Fruit fly (Drosophila melanogaster) whole organism, adult: ENCODE data around the gene CG33552.

Experiments
- CG11617 ChIP-seq: fragments of 200-800 bp; sonication (Bioruptor generic); optimal IDR thresholded peaks from 2 replicates; lab custom pipeline; 2017; ENCODE audit warnings: mild to moderate bottlenecking, missing biosample characterization, missing genetic modification reagents, missing genetic modification characterization
- CG12768 ChIP-seq: fragments of 200-800 bp; sonication (Bioruptor generic); optimal IDR thresholded peaks from 2 replicates; lab custom pipeline; 2017; ENCODE audit warnings: missing biosample characterization, missing genetic modification characterization, mild to moderate bottlenecking, moderate library complexity, missing genetic modification reagents
- CG14711 ChIP-seq: fragments of 200-800 bp; sonication (Bioruptor generic); optimal IDR thresholded peaks from 2 replicates; lab custom pipeline; 2018; ENCODE audit warnings: missing biosample characterization, mild to moderate bottlenecking, missing genetic modification characterization, moderate library complexity
- CG1620 ChIP-seq: fragments of 200-800 bp; sonication (Bioruptor generic); optimal IDR thresholded peaks from 2 replicates; lab custom pipeline; 2016; ENCODE audit warnings: missing biosample characterization, missing genetic modification characterization
- CG33017 ChIP-seq: fragments of 200-800 bp; sonication (Bioruptor generic); optimal IDR thresholded peaks from 2 replicates; lab custom pipeline; 2018; ENCODE audit warnings: missing biosample characterization, mild to moderate bottlenecking, missing genetic modification characterization, moderate library complexity
- CG5204 ChIP-seq: fragments of 200-800 bp; sonication (Bioruptor generic); optimal IDR thresholded peaks from 2 replicates; lab custom pipeline; 2016; ENCODE audit warnings: missing biosample characterization, missing genetic modification characterization
- CG7045 ChIP-seq: fragments of 200-800 bp; sonication (Bioruptor generic); optimal IDR thresholded peaks from 2 replicates; lab custom pipeline; 2017; ENCODE audit warnings: missing biosample characterization, mild to moderate bottlenecking, missing genetic modification characterization
- CG7101 ChIP-seq: fragments of 200-800 bp; sonication (Bioruptor generic); optimal IDR thresholded peaks from 2 replicates; lab custom pipeline; 2018; ENCODE audit warnings: missing biosample characterization, mild to moderate bottlenecking, missing genetic modification characterization, moderate library complexity
- Clk ChIP-seq: fragments of 200-800 bp; sonication (Bioruptor generic); optimal IDR thresholded peaks from 2 replicates; lab custom pipeline; 2017; ENCODE audit warnings: missing biosample characterization, missing genetic modification characterization
- Crg-1 ChIP-seq: fragments of 200-800 bp; sonication (Bioruptor generic); optimal IDR thresholded peaks from 2 replicates; lab custom pipeline; 2016; ENCODE audit warnings: missing biosample characterization, missing genetic modification characterization
- Hr96 ChIP-seq: fragments of 200-800 bp; sonication (Bioruptor generic); optimal IDR thresholded peaks from 2 replicates; lab custom pipeline; 2016; ENCODE audit warnings: missing biosample characterization, missing genetic modification characterization
- Mnt ChIP-seq: fragments of 200-800 bp; sonication (Bioruptor generic); optimal IDR thresholded peaks from 2 replicates; lab custom pipeline; 2016; ENCODE audit warnings: missing biosample characterization, mild to moderate bottlenecking, missing genetic modification characterization
- bab1 ChIP-seq: fragments of 200-800 bp; sonication (Bioruptor generic); optimal IDR thresholded peaks from 3 replicates; lab custom pipeline; 2019; ENCODE audit warnings: missing biosample characterization, mild to moderate bottlenecking, missing genetic modification characterization, moderate library complexity
- cic ChIP-seq: fragments of 200-800 bp; sonication (Bioruptor generic); optimal IDR thresholded peaks from 2 replicates; lab custom pipeline; 2017; ENCODE audit warnings: missing biosample characterization, mild to moderate bottlenecking, missing genetic modification characterization, moderate library complexity
- cnc ChIP-seq, 2 experiments: fragments of >200 bp; optimal IDR thresholded peaks; 2 replicates each; lab custom pipeline; 2017
- kay ChIP-seq: fragments of 200-800 bp; sonication (Bioruptor generic); peaks from one replicate; lab custom pipeline; 2016; ENCODE audit warnings: missing biosample characterization, missing genetic modification characterization, borderline replicate concordance
- ovo ChIP-seq: fragments of 200-800 bp; sonication (Bioruptor generic); optimal IDR thresholded peaks from 2 replicates; lab custom pipeline; 2016; ENCODE audit warnings: missing biosample characterization, missing genetic modification characterization
- pad ChIP-seq: fragments of 200-800 bp; sonication (Bioruptor generic); optimal IDR thresholded peaks from 3 replicates; lab custom pipeline; 2017; ENCODE audit warnings: missing biosample characterization, missing genetic modification characterization, mild to moderate bottlenecking, moderate library complexity, missing genetic modification reagents
- tj ChIP-seq: fragments of 200-800 bp; sonication (Bioruptor generic); optimal IDR thresholded peaks from 3 replicates; lab custom pipeline; 2017; ENCODE audit warnings: missing biosample characterization, mild to moderate bottlenecking, missing genetic modification characterization, moderate library complexity
- toe ChIP-seq: fragments of 200-800 bp; sonication (Bioruptor generic); optimal IDR thresholded peaks from 2 replicates; lab custom pipeline; 2016; ENCODE audit warnings: missing biosample characterization, missing genetic modification characterization

The CG33552 gene

DNA sequence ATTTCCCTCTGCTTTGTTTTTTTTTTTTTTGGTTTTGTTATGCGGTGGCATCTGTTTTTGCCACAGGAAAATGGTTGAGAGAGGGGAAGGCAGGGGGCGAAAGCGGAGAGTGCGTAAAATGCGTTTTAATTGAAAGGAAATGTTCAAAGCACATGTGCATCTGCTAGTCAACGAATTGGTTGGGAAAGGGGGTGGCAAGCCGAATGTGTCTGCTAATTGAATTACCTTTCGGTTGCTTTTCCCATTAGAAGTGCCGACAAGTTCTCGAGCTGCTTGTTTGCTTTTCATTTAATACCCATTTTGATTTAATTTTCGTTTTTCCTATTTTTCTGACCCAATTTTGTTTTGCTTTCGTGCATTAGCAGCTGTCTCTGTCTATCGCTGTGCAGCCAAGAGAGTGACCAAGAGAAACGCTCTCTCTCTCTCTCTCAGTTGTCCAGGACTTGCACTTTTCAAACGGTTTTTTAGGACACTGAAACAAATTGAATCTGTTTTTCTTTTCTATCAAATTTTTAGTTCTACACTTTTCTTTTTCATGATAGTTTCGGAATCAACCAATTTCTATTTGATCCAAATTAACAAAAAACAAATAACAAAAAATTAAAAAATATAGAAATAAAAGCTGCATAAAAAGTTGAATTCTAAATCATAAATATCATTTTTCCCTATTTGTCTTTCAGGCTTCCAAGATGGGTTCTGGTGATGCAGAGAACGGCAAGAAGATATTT, 36.3 kb downstream of the CG33552 start:
- TF ChIP-seq ovo (GFP tag; lab: Kevin White, UChicago), result no peak
- TF ChIP-seq CG14711 (tag; lab: Kevin White, UChicago), result no peak
- no peak for TF ChIP-seq pad (GFP tag; lab: Kevin White, UChicago)
- no peak for TF ChIP-seq Hr96 (GFP tag; lab: Kevin White, UChicago)
- TF ChIP-seq Clk (GFP tag; lab: Kevin White, UChicago), result no peak
- no peak for TF ChIP-seq cic (GFP tag; lab: Kevin White, UChicago)
- TF ChIP-seq CG12768 (GFP tag; lab: Kevin White, UChicago), result no peak
- TF ChIP-seq CG33017, result no peak
- no peak for TF ChIP-seq CG7045
- TF ChIP-seq kay (GFP tag; lab: Kevin White, UChicago), result no peak
- no peak for TF ChIP-seq bab1 (GFP tag; lab: Kevin White, UChicago)

DNA sequence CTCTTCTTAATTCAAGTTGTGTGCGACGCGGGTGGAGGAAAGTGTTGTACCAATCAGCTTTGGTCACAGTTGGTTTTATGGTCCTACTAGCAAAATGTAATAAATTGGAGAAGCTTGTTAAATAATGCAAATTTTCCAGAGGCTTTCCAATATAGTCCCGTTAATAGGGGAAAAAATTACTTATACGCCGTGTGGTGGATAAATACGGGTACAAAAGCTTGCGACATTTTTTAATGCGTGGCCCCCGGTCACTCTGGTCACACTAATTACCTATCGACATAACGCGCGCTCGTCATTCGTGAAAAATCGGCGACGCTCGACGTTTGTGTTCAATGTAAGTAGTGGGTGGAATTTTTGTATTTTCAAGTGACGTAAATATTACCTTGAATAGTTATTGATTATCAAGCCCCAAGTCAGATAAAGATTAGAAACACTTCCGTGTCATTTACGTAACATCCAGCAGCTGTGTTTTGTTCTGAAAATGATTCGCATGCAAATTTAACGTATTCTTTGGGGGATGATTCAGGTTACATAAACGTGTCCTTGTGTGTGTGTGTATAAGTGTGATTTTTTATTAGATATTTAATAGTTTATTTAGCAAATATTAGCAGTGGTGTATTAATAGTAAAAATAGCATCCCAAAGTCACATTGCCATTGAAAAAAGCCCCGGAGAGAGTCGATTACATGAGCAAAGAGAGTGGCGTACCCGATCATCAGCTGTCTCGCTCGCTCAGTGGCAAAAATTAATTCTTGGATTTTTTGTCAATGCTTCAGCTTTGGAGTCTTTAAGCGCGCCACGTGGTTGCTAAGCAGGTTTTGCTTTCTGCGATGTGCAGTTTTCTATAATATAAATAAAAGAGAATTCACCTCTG, 37.6 kb downstream of the CG33552 start, which contains the start of gene Cyt-c-p:
Cyt-c-p (plus strand) TSS at position 290 of the 873 bp plus-strand sequence.
- TF ChIP-seq kay (GFP tag; lab: Kevin White, UChicago) (peak; percentile 69), CG11617 (peak; percentile 58), CG12768 (GFP tag; lab: Kevin White, UChicago) (no peak), CG1620 (GFP tag; lab: Kevin White, UChicago) (peak; percentile 47), tj (GFP tag; lab: Kevin White, UChicago) (peak; percentile 52), CG7045 (no peak), cnc (optimal IDR thresholded peaks at IDR 0.05; lab: Kevin White, UChicago) (no peak), CG5204 (GFP tag; lab: Kevin White, UChicago) (no peak), ovo (GFP tag; lab: Kevin White, UChicago) (peak; percentile 18), cic (GFP tag; lab: Kevin White, UChicago) (peak; percentile 73), Mnt (GFP tag; lab: Kevin White, UChicago) (peak; percentile 43), CG33017 (peak; percentile 27), CG14711 (tag; lab: Kevin White, UChicago) (peak; percentile 0), toe (GFP tag; lab: Kevin White, UChicago) (no peak), Crg-1 (peak; percentile 6), bab1 (GFP tag; lab: Kevin White, UChicago) (peak; percentile 69), CG7101 (tag; lab: Kevin White, UChicago) (peak; percentile 54), Clk (GFP tag; lab: Kevin White, UChicago) (no peak), pad (GFP tag; lab: Kevin White, UChicago) (peak; percentile 86), Hr96 (GFP tag; lab: Kevin White, UChicago) (peak; percentile 25)

DNA sequence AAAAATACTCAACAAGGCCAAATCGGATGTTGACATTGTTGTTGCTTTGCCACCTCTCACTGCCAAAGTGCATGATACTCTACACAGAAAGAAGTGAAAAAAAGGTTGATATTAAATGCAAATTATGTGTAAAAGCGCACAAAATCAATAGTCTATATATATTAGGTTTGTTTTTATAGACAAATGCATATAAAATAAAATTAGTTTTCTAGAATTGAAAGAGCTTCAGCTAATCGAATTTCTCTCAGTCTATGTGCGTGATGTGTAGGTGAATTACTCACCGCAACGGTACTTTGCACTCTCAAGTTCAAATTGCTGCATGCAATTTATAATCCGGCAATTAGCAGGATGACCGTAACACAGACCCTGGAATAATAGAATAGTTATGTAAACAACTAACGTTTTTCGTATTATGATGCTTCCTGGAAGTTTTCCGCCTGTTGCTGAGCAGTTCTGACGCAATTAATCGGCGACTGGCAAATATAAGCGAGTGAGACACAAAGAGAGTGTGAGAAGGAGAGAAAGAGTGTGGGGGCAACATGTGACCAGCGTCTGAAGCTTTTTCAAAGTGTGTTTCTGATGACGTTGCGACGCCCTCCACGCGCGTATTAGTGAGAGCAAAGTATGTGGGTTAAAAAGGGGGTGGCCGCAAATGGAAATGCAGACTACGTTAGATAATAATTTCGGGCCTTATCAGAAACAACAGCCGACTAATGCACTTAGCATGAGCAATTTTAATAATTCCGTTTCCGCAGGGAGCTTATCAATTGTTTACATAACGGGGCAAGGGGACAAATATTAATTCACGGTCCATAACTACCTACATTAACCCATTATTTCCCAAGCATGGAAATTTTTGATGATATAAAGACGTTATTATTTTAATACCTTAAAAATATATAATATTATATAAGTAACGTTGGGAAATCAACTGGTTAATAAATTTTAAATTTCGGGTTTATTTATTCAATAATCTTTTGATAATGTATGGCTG, 38.7 kb downstream of the CG33552 start:
- peak; percentile 86 for TF ChIP-seq Clk (GFP tag; lab: Kevin White, UChicago)
- TF ChIP-seq CG12768 (GFP tag; lab: Kevin White, UChicago), result peak; percentile 93
- TF ChIP-seq pad (GFP tag; lab: Kevin White, UChicago), result peak; percentile 85
- TF ChIP-seq CG14711 (tag; lab: Kevin White, UChicago), result peak; percentile 95
- peak; percentile 88 for TF ChIP-seq Hr96 (GFP tag; lab: Kevin White, UChicago)
- TF ChIP-seq bab1 (GFP tag; lab: Kevin White, UChicago), result peak; percentile 98
- peak; percentile 97 for TF ChIP-seq CG7045
- TF ChIP-seq CG7101 (tag; lab: Kevin White, UChicago), result peak; percentile 93
- TF ChIP-seq kay (GFP tag; lab: Kevin White, UChicago), result peak; percentile 99
- peak; percentile 86 for TF ChIP-seq Mnt (GFP tag; lab: Kevin White, UChicago)
- peak; percentile 94 for TF ChIP-seq CG1620 (GFP tag; lab: Kevin White, UChicago)
- peak; percentile 81 for TF ChIP-seq tj (GFP tag; lab: Kevin White, UChicago)
- TF ChIP-seq cic (GFP tag; lab: Kevin White, UChicago), result peak; percentile 75
- TF ChIP-seq cnc (optimal IDR thresholded peaks at IDR 0.05; lab: Kevin White, UChicago), result no peak
- TF ChIP-seq ovo (GFP tag; lab: Kevin White, UChicago), result peak; percentile 91
- TF ChIP-seq CG11617, result peak; percentile 96
- TF ChIP-seq toe (GFP tag; lab: Kevin White, UChicago), result peak; percentile 95
- peak; percentile 94 for TF ChIP-seq CG33017
- peak; percentile 84 for TF ChIP-seq Crg-1
- TF ChIP-seq CG5204 (GFP tag; lab: Kevin White, UChicago), result peak; percentile 97

DNA sequence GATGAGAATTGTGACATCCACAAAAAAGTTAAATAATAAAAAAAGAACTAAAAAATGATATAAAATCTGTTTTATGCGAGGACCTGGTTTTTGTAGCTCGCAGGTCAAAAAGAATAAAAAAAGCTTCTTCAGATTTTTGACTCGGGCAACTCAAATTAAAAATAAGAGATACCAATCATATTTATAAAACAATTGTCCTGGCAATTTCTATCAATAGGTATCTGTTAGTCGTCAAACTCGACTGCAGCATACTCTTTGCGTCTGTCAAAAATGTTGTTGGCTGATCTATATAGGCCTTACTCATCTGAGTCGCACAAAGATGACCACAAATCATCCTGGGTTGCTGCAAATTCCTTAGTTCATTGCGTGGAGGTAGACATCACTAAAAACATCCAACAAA, 40.3 kb downstream of the CG33552 start:
- TF ChIP-seq kay (GFP tag; lab: Kevin White, UChicago) (peak; percentile 79), CG11617 (no peak)
